Fruit fly (Drosophila melanogaster): Measurements from ENCODE around the gene CG12590.

Gene CG12590

dm6 chr3R:5120461-5121214 lies 38.8 kb upstream of the CG12590 start (continued):
- TF ChIP-seq fd64A (GFP tag; optimal IDR thresholded peaks at IDR 0.05) (no peak), tap (tag; optimal IDR thresholded peaks at IDR 0.05) (no peak)

dm6 chr3R:5122266-5123096 lies 36.9 kb upstream of the CG12590 start:
- peak; percentile 31 for TF ChIP-seq CG18262 (tag; optimal IDR thresholded peaks at IDR 0.05)
- peak; percentile 32 for TF ChIP-seq CG2712 (tag; optimal IDR thresholded peaks at IDR 0.05)
- peak; percentile 44; the same call in 1 of the 2 replicates for TF ChIP-seq Xrp1 (GFP tag; IDR thresholded peaks at IDR 0.05)
- TF ChIP-seq CG17829 (tag; optimal IDR thresholded peaks at IDR 0.05), result peak; percentile 23
- no peak for TF ChIP-seq CG17385 (GFP tag; optimal IDR thresholded peaks at IDR 0.05)
- peak; percentile 0 for TF ChIP-seq CoRest (tag; optimal IDR thresholded peaks at IDR 0.05)
- peak; percentile 44 for TF ChIP-seq CG1603 (tag; optimal IDR thresholded peaks at IDR 0.05)
- TF ChIP-seq pan (optimal IDR thresholded peaks at IDR 0.05), result peak in 1 of 2 experiments; percentile 39
- peak in 1 of 2 experiments; percentile 15 for TF ChIP-seq pan (GFP tag; optimal IDR thresholded peaks at IDR 0.05 in 1 of 2, IDR thresholded peaks at IDR 0.05 in 1 of 2)
- TF ChIP-seq Mes4 (GFP tag; optimal IDR thresholded peaks at IDR 0.05), result no peak
- TF ChIP-seq oc (tag; optimal IDR thresholded peaks at IDR 0.05), result peak; percentile 89
- peak; percentile 53 for TF ChIP-seq gsb-n (tag; optimal IDR thresholded peaks at IDR 0.05)
- 0 out of 3 replicates have a peak, but pooled peaks have one; percentile 22 for TF ChIP-seq zfh1 (GFP tag; IDR thresholded peaks at IDR 0.05)
- TF ChIP-seq Hey (tag; optimal IDR thresholded peaks at IDR 0.05), result peak; percentile 86
- TF ChIP-seq CG17612 (GFP tag; IDR thresholded peaks at IDR 0.05), result no peak
- peak; percentile 31 for TF ChIP-seq CG12391 (tag; optimal IDR thresholded peaks at IDR 0.05)
- TF ChIP-seq crol (GFP tag; IDR thresholded peaks at IDR 0.05), result peak; percentile 78
- TF ChIP-seq Kr (GFP tag; optimal IDR thresholded peaks at IDR 0.05), result peak; percentile 25
- 0 out of 2 replicates have a peak, but pooled peaks have one; percentile 20 for TF ChIP-seq chm (GFP tag; IDR thresholded peaks at IDR 0.05)
- TF ChIP-seq pros (GFP tag; optimal IDR thresholded peaks at IDR 0.05), result peak; percentile 91
- TF ChIP-seq D19A (tag; optimal IDR thresholded peaks at IDR 0.05), result peak; percentile 13
- peak; percentile 12; the same call in 1 of the 2 replicates for TF ChIP-seq CG31441 (GFP tag; IDR thresholded peaks at IDR 0.05)
- peak; percentile 16 for TF ChIP-seq fd96Cb (tag; optimal IDR thresholded peaks at IDR 0.05)
- peak; percentile 22 for TF ChIP-seq CG10267 (tag; optimal IDR thresholded peaks at IDR 0.05)
- no peak for TF ChIP-seq shn (GFP tag; optimal IDR thresholded peaks at IDR 0.05)
- peak; percentile 40 for TF ChIP-seq abd-A (tag; optimal IDR thresholded peaks at IDR 0.05)
- TF ChIP-seq gem (tag; optimal IDR thresholded peaks at IDR 0.05), result peak; percentile 43
- peak; percentile 70 for TF ChIP-seq Awh (GFP tag; IDR thresholded peaks at IDR 0.05)
- peak; percentile 21 for TF ChIP-seq trem (tag; optimal IDR thresholded peaks at IDR 0.05)
- TF ChIP-seq sima (GFP tag; optimal IDR thresholded peaks at IDR 0.05), result no peak
- peak; percentile 26 for TF ChIP-seq sd (tag; optimal IDR thresholded peaks at IDR 0.05)
- no peak for TF ChIP-seq CG7745 (tag; optimal IDR thresholded peaks at IDR 0.05)
- peak; percentile 49; the same call in 2 of the 3 replicates for TF ChIP-seq row (GFP tag; IDR thresholded peaks at IDR 0.05)
- TF ChIP-seq eve (GFP tag; optimal IDR thresholded peaks at IDR 0.05), result peak in 1 of 2 experiments; percentile 67
- TF ChIP-seq lola (GFP tag; optimal IDR thresholded peaks at IDR 0.05), result peak in 1 of 3 experiments; percentile 30
- TF ChIP-seq bsh (GFP tag; optimal IDR thresholded peaks at IDR 0.05), result peak in 1 of 2 experiments; percentile 35
- TF ChIP-seq Med (GFP tag), result peak; percentile 66
- peak; percentile 53; the same call in 1 of the 2 replicates for TF ChIP-seq CG8765 (GFP tag; IDR thresholded peaks at IDR 0.05)
- peak in 1 of 2 experiments; percentile 36 for TF ChIP-seq Hr51 (GFP tag; optimal IDR thresholded peaks at IDR 0.05)
- TF ChIP-seq CG13894 (tag; optimal IDR thresholded peaks at IDR 0.05), result peak; percentile 23
- TF ChIP-seq CG9609 (GFP tag; optimal IDR thresholded peaks at IDR 0.05), result no peak
- peak; percentile 61 for TF ChIP-seq Ets65A (GFP tag)
